Worm (Caenorhabditis elegans) whole organism, midembryonic: ENCODE data around the gene ifta-1.

Source experiments
- cog-1 ChIP-seq: sonication (generic microtip); optimal IDR thresholded peaks from 2 replicates; lab custom pipeline; 2016; ENCODE audit warnings: missing genetic modification characterization, missing compliant biosample characterization
- ztf-29 ChIP-seq: fragments of 200-800 bp; sonication (Bioruptor generic); IDR thresholded peaks from 2 replicates; pipeline ENCODE4 v1.3.6; 2022; ENCODE audit warnings: missing genetic modification reagents, missing genetic modification characterization, missing compliant biosample characterization

ce11 chrX:5547828-5548227, 4.7 kb downstream of the ifta-1 start:
- TF ChIP-seq cog-1 (tag; lab: Kevin White, UChicago) (no peak), ztf-29 (GFP tag; lab: Robert Waterston, UW) (no peak)
